Fruit fly (Drosophila melanogaster) whole organism, prepupa: Measurements from ENCODE around the gene CG32486.

Experiments used
- Blimp-1 ChIP-seq: fragments of 200-800 bp; sonication (Bioruptor generic); optimal IDR thresholded peaks from 3 replicates; lab custom pipeline; 2017; ENCODE audit warnings: missing biosample characterization, missing genetic modification characterization, mild to moderate bottlenecking, moderate library complexity, missing genetic modification reagents
- CG10631 ChIP-seq: fragments of 200-800 bp; sonication (Bioruptor generic); optimal IDR thresholded peaks from 2 replicates; lab custom pipeline; 2016; ENCODE audit warnings: missing biosample characterization, missing genetic modification characterization
- CG10669 ChIP-seq: fragments of 200-800 bp; sonication (Bioruptor generic); optimal IDR thresholded peaks from 3 replicates; lab custom pipeline; 2018; ENCODE audit warnings: missing biosample characterization, mild to moderate bottlenecking, missing genetic modification characterization, moderate library complexity
- CG11294 ChIP-seq: fragments of 200-800 bp; sonication (Bioruptor generic); IDR thresholded peaks from 2 replicates; pipeline ENCODE4 v1.3.6; 2022; ENCODE audit warnings: missing biosample characterization, missing genetic modification characterization
- CG11762 ChIP-seq: fragments of 200-800 bp; sonication (Bioruptor generic); optimal IDR thresholded peaks from 3 replicates; lab custom pipeline; 2016; ENCODE audit warnings: missing biosample characterization, missing genetic modification characterization; ENCODE audit not compliant: insufficient read depth
- CG11902 ChIP-seq: fragments of 200-800 bp; sonication (Bioruptor generic); optimal IDR thresholded peaks from 3 replicates; lab custom pipeline; 2016; ENCODE audit warnings: missing biosample characterization, missing genetic modification characterization
- CG15336 ChIP-seq: fragments of 200-800 bp; sonication (Bioruptor generic); IDR thresholded peaks from 2 replicates; pipeline ENCODE4 v1.3.6; 2022; ENCODE audit warnings: missing biosample characterization, missing genetic modification characterization
- CG1621 ChIP-seq: fragments of 200-800 bp; sonication (Bioruptor generic); optimal IDR thresholded peaks from 3 replicates; lab custom pipeline; 2018; ENCODE audit warnings: missing biosample characterization, mild to moderate bottlenecking, missing genetic modification characterization
- CG16779 ChIP-seq: fragments of 200-800 bp; sonication (Bioruptor generic); optimal IDR thresholded peaks from 3 replicates; lab custom pipeline; 2017; ENCODE audit warnings: missing biosample characterization, mild to moderate bottlenecking, missing genetic modification characterization
- CG31627 ChIP-seq: fragments of 200-800 bp; sonication (Bioruptor generic); optimal IDR thresholded peaks from 3 replicates; lab custom pipeline; 2016; ENCODE audit warnings: missing biosample characterization, missing genetic modification characterization
- CG32006 ChIP-seq: fragments of 200-800 bp; sonication (Bioruptor generic); optimal IDR thresholded peaks from 3 replicates; lab custom pipeline; 2017; ENCODE audit warnings: missing biosample characterization, mild to moderate bottlenecking, missing genetic modification characterization
- CG34406 ChIP-seq: fragments of 200-800 bp; sonication (Bioruptor generic); optimal IDR thresholded peaks from 3 replicates; lab custom pipeline; 2016; ENCODE audit warnings: missing biosample characterization, missing genetic modification characterization
- CG4318 ChIP-seq: fragments of 200-800 bp; sonication (Bioruptor generic); optimal IDR thresholded peaks from 3 replicates; lab custom pipeline; 2017; ENCODE audit warnings: missing biosample characterization, mild to moderate bottlenecking, missing genetic modification characterization
- CG6276 ChIP-seq: fragments of 200-800 bp; sonication (Bioruptor generic); optimal IDR thresholded peaks from 2 replicates; lab custom pipeline; 2017; ENCODE audit warnings: missing biosample characterization, mild to moderate bottlenecking, missing genetic modification characterization
- CG6792 ChIP-seq: fragments of 200-800 bp; sonication (Bioruptor generic); optimal IDR thresholded peaks from 3 replicates; lab custom pipeline; 2016; ENCODE audit warnings: missing biosample characterization, missing genetic modification characterization
- CG6854 ChIP-seq: fragments of 200-800 bp; sonication (Bioruptor generic); optimal IDR thresholded peaks from 2 replicates; lab custom pipeline; 2017; ENCODE audit warnings: missing biosample characterization, mild to moderate bottlenecking, missing genetic modification characterization
- CG8119 ChIP-seq: fragments of 200-800 bp; sonication (Bioruptor generic); IDR thresholded peaks from 3 replicates; pipeline ENCODE4 v1.3.6; 2022; ENCODE audit warnings: missing biosample characterization, missing genetic modification characterization
- CG8319 ChIP-seq: fragments of 200-800 bp; sonication (Bioruptor generic); optimal IDR thresholded peaks from 3 replicates; lab custom pipeline; 2016; ENCODE audit warnings: missing biosample characterization, missing genetic modification characterization
- CG8632 ChIP-seq: fragments of 200-800 bp; sonication (Bioruptor generic); optimal IDR thresholded peaks from 3 replicates; lab custom pipeline; 2016; ENCODE audit warnings: missing biosample characterization, missing genetic modification characterization
- CG9139 ChIP-seq: fragments of 200-800 bp; sonication (Bioruptor generic); optimal IDR thresholded peaks from 3 replicates; lab custom pipeline; 2017; ENCODE audit warnings: missing biosample characterization, mild to moderate bottlenecking, missing genetic modification characterization
- Eip75B ChIP-seq: fragments of 200-800 bp; sonication (Bioruptor generic); optimal IDR thresholded peaks from 3 replicates; lab custom pipeline; 2016; ENCODE audit warnings: missing biosample characterization, missing genetic modification characterization
- Eip78C ChIP-seq: fragments of 200-800 bp; sonication (Bioruptor generic); peaks from one replicate; lab custom pipeline; 2016; ENCODE audit warnings: missing biosample characterization, missing genetic modification characterization
- Eip93F ChIP-seq: fragments of 200-800 bp; sonication (Bioruptor generic); optimal IDR thresholded peaks from 2 replicates; lab custom pipeline; 2016; ENCODE audit warnings: missing biosample characterization, mild to moderate bottlenecking, missing genetic modification characterization
- Gug ChIP-seq: fragments of 200-800 bp; sonication (Bioruptor generic); IDR thresholded peaks from 2 replicates; pipeline ENCODE4 v1.3.6; 2022; ENCODE audit warnings: missing biosample characterization, missing genetic modification characterization
- Hr38 ChIP-seq: sonication (Bioruptor generic); optimal IDR thresholded peaks from 2 replicates; lab custom pipeline; 2016; ENCODE audit warnings: missing biosample characterization, missing genetic modification characterization
- Hr39 ChIP-seq: fragments of 200-800 bp; sonication (Bioruptor generic); optimal IDR thresholded peaks from 2 replicates; lab custom pipeline; 2016; ENCODE audit warnings: missing biosample characterization, missing genetic modification characterization
- Hr4 ChIP-seq: fragments of 200-800 bp; sonication (Bioruptor generic); optimal IDR thresholded peaks from 3 replicates; lab custom pipeline; 2016; ENCODE audit warnings: missing biosample characterization, missing genetic modification characterization
- Lpt ChIP-seq: fragments of 200-800 bp; sonication (Bioruptor generic); optimal IDR thresholded peaks from 3 replicates; lab custom pipeline; 2016; ENCODE audit warnings: missing biosample characterization, missing genetic modification characterization
- Met ChIP-seq: fragments of 200-800 bp; sonication (Bioruptor generic); optimal IDR thresholded peaks from 3 replicates; lab custom pipeline; 2016; ENCODE audit warnings: missing biosample characterization, missing genetic modification characterization
- OdsH ChIP-seq: fragments of 200-800 bp; sonication (Bioruptor generic); optimal IDR thresholded peaks from 3 replicates; lab custom pipeline; 2016; ENCODE audit warnings: missing biosample characterization, missing genetic modification characterization
- Smox ChIP-seq: fragments of 200-800 bp; sonication (Bioruptor generic); optimal IDR thresholded peaks from 3 replicates; lab custom pipeline; 2016; ENCODE audit warnings: missing biosample characterization, missing genetic modification characterization
- Sox102F ChIP-seq: fragments of 200-800 bp; sonication (Bioruptor generic); optimal IDR thresholded peaks from 2 replicates; lab custom pipeline; 2016; ENCODE audit warnings: missing biosample characterization, mild to moderate bottlenecking, missing genetic modification characterization
- Sox15 ChIP-seq: fragments of 200-800 bp; sonication (Bioruptor generic); optimal IDR thresholded peaks from 3 replicates; lab custom pipeline; 2016; ENCODE audit warnings: missing biosample characterization, missing genetic modification characterization
- acj6 ChIP-seq: fragments of 200-800 bp; sonication (Bioruptor generic); optimal IDR thresholded peaks from 3 replicates; lab custom pipeline; 2016; ENCODE audit warnings: missing biosample characterization, missing genetic modification characterization
- cyc ChIP-seq: fragments of 200-800 bp; sonication (Bioruptor generic); optimal IDR thresholded peaks from 3 replicates; lab custom pipeline; 2016; ENCODE audit warnings: missing biosample characterization, missing genetic modification characterization
- dsx ChIP-seq: fragments of 200-800 bp; optimal IDR thresholded peaks from 3 replicates; lab custom pipeline; 2019; ENCODE audit warnings: missing biosample characterization, mild to moderate bottlenecking, missing genetic modification characterization, moderate library complexity; ENCODE audit not compliant: poor library complexity, severe bottlenecking
- eg ChIP-seq: fragments of 200-800 bp; sonication (Bioruptor generic); IDR thresholded peaks from 3 replicates; pipeline ENCODE4 v1.3.6; 2022; ENCODE audit warnings: missing biosample characterization, missing genetic modification characterization
- esn ChIP-seq: fragments of 200-800 bp; sonication (Bioruptor generic); optimal IDR thresholded peaks from 2 replicates; lab custom pipeline; 2016; ENCODE audit warnings: missing biosample characterization, mild to moderate bottlenecking, missing genetic modification characterization, moderate library complexity
- fkh ChIP-seq: fragments of 200-800 bp; sonication (Bioruptor generic); optimal IDR thresholded peaks from 3 replicates; lab custom pipeline; 2017; ENCODE audit warnings: missing biosample characterization, mild to moderate bottlenecking, missing genetic modification characterization, moderate library complexity
- pdm3 ChIP-seq: fragments of 200-800 bp; sonication (Bioruptor generic); optimal IDR thresholded peaks from 3 replicates; lab custom pipeline; 2016; ENCODE audit warnings: missing biosample characterization, missing genetic modification characterization
- salr ChIP-seq, 2 experiments: fragments of 200-800 bp; sonication (Bioruptor generic); optimal IDR thresholded peaks; 3 replicates each; lab custom pipeline; 2016 to 2018; ENCODE audit warnings: missing biosample characterization in 2 of 2, missing genetic modification characterization in 2 of 2, mild to moderate bottlenecking in 1 of 2
- spab ChIP-seq: fragments of 200-800 bp; sonication (Bioruptor generic); optimal IDR thresholded peaks from 2 replicates; lab custom pipeline; 2017; ENCODE audit warnings: missing biosample characterization, mild to moderate bottlenecking, missing genetic modification characterization, missing genetic modification reagents
- ss ChIP-seq, 2 experiments: fragments of 200-800 bp; sonication (Bioruptor generic); optimal IDR thresholded peaks; 2 replicates in 1 of 2; 3 replicates in 1 of 2; lab custom pipeline; 2017 to 2018; ENCODE audit warnings: mild to moderate bottlenecking in 2 of 2, missing biosample characterization in 2 of 2, missing genetic modification characterization in 2 of 2, moderate library complexity in 1 of 2
- svp ChIP-seq: fragments of 200-800 bp; sonication (Bioruptor generic); peaks from one replicate; lab custom pipeline; 2016; ENCODE audit warnings: missing biosample characterization, missing genetic modification characterization
- topi ChIP-seq: fragments of 200-800 bp; sonication (Bioruptor generic); optimal IDR thresholded peaks from 3 replicates; lab custom pipeline; 2016; ENCODE audit warnings: missing biosample characterization, missing genetic modification characterization

Gene CG32486

dm6 chr3L:3045256-3045743, 25.3 kb downstream of the CG32486 start (continued):
- TF ChIP-seq OdsH (GFP tag; lab: Kevin White, UChicago) (peak; percentile 87), CG9139 (GFP tag; lab: Kevin White, UChicago) (peak; percentile 85), Eip75B (GFP tag; lab: Kevin White, UChicago) (peak; percentile 89), spab (GFP tag; lab: Kevin White, UChicago) (peak; percentile 90), Gug (peak; percentile 54), CG6854 (peak; percentile 52), Eip78C (GFP tag; lab: Kevin White, UChicago) (peak; percentile 97), pdm3 (GFP tag; lab: Kevin White, UChicago) (peak; percentile 83), CG1621 (tag; lab: Kevin White, UChicago) (peak; percentile 70), Smox (GFP tag; lab: Kevin White, UChicago) (peak; percentile 86), CG8319 (GFP tag; lab: Kevin White, UChicago) (peak; percentile 84), Sox15 (GFP tag; lab: Kevin White, UChicago) (peak; percentile 87), cyc (peak; percentile 80), acj6 (GFP tag; lab: Kevin White, UChicago) (peak; percentile 91), Lpt (GFP tag; lab: Kevin White, UChicago) (peak; percentile 53), ss (GFP tag; optimal IDR thresholded peaks at IDR 0.05; lab: Kevin White, UChicago) (peak; percentile 87 to 91), CG6792 (peak; percentile 85), CG8119 (GFP tag; lab: Robert Waterston, UW) (peak; percentile 84), svp (peak; percentile 92), Hr4 (GFP tag; lab: Kevin White, UChicago) (peak; percentile 70), fkh (no peak), CG32006 (GFP tag; lab: Kevin White, UChicago) (peak; percentile 84), Blimp-1 (peak; percentile 72), CG11902 (GFP tag; lab: Kevin White, UChicago) (peak; percentile 65), CG11762 (GFP tag; lab: Kevin White, UChicago) (peak; percentile 69), CG10669 (GFP tag; lab: Kevin White, UChicago) (peak; percentile 90), esn (peak; percentile 92)

- TF ChIP-seq cyc (peak; percentile 40), acj6 (GFP tag; lab: Kevin White, UChicago) (peak; percentile 64), Sox102F (GFP tag; lab: Kevin White, UChicago) (peak; percentile 49), CG32006 (GFP tag; lab: Kevin White, UChicago) (peak; percentile 67), dsx (GFP tag; lab: Kevin White, UChicago) (peak; percentile 23), CG8319 (GFP tag; lab: Kevin White, UChicago) (peak; percentile 31), esn (peak; percentile 81), svp (peak; percentile 88), spab (GFP tag; lab: Kevin White, UChicago) (peak; percentile 45), Blimp-1 (no peak), CG10631 (GFP tag; lab: Kevin White, UChicago) (peak; percentile 60), CG6276 (peak; percentile 63), CG31627 (GFP tag; lab: Kevin White, UChicago) (peak; percentile 59), Eip93F (peak; percentile 34), CG34406 (peak; percentile 65), CG11294 (GFP tag; lab: Robert Waterston, UW) (peak; percentile 63; the same call in 1 of the 2 replicates), salr (GFP tag; optimal IDR thresholded peaks at IDR 0.05; lab: Kevin White, UChicago) (no peak), Hr39 (peak; percentile 61), fkh (no peak), CG9139 (GFP tag; lab: Kevin White, UChicago) (no peak), Hr38 (GFP tag; lab: Kevin White, UChicago) (no peak), Met (GFP tag; lab: Kevin White, UChicago) (peak; percentile 71), CG15336 (GFP tag; lab: Robert Waterston, UW) (peak; percentile 77), CG16779 (tag; lab: Kevin White, UChicago) (peak; percentile 50), Hr4 (GFP tag; lab: Kevin White, UChicago) (peak; percentile 70), topi (GFP tag; lab: Kevin White, UChicago) (peak; percentile 61), pdm3 (GFP tag; lab: Kevin White, UChicago) (peak; percentile 53), CG8632 (GFP tag; lab: Kevin White, UChicago) (peak; percentile 69), CG8119 (GFP tag; lab: Robert Waterston, UW) (peak; percentile 69; the same call in 2 of the 3 replicates), Lpt (GFP tag; lab: Kevin White, UChicago) (no peak), eg (GFP tag; lab: Robert Waterston, UW) (peak; percentile 85), CG6792 (peak; percentile 43), CG4318 (GFP tag; lab: Kevin White, UChicago) (peak; percentile 5), CG1621 (tag; lab: Kevin White, UChicago) (peak; percentile 47)
These were observed 28.2 kb downstream of the CG32486 start, which contains the start of gene Prx4 for dm6 chr3L:3042150-3043049. TSS of gene Prx4 (plus strand) at chr3L:3042359.
